Worm (Caenorhabditis elegans) whole organism, L4/young adult: Measurements from ENCODE around the gene ech-8.

Source experiments
- W03F9.2 ChIP-seq: fragments of 150-350 bp; optimal IDR thresholded peaks from 2 replicates; lab custom pipeline; 2014; ENCODE audit warnings: missing biosample characterization, missing genetic modification characterization
- dao-5 ChIP-seq: sonication (generic microtip); optimal IDR thresholded peaks from 2 replicates; lab custom pipeline; 2016; ENCODE audit warnings: missing genotype, missing genetic modification characterization, moderate library complexity, missing compliant biosample characterization
- him-1 ChIP-seq: sonication (generic microtip); optimal IDR thresholded peaks from 2 replicates; lab custom pipeline; 2016; ENCODE audit warnings: missing genotype, missing genetic modification reagents, missing genetic modification characterization, missing compliant biosample characterization

- TF ChIP-seq dao-5: no peak
- TF ChIP-seq him-1 (tag; lab: Kevin White, UChicago): no peak
- no peak for TF ChIP-seq W03F9.2
Observed at ce11 chrIV:10276960-10277359, 38.0 kb upstream of the ech-8 start, which contains the start of gene Y43C5A.7.
